Worm (Caenorhabditis elegans) whole organism, mixed stage, embryonic: Measurements from ENCODE around the gene ins-2.
A peak's percentile ranks its signal among the peaks of the same experiment; 100 is the strongest.

Experiments used
- blmp-1 ChIP-seq: fragments of 150-350 bp; optimal IDR thresholded peaks from 2 replicates; lab custom pipeline; 2014; ENCODE audit warnings: missing biosample characterization, missing genetic modification characterization
- ceh-39 ChIP-seq: fragments of 150-350 bp; optimal IDR thresholded peaks from 2 replicates; lab custom pipeline; 2014; ENCODE audit warnings: missing biosample characterization, missing genetic modification characterization
- elt-1 ChIP-seq: sonication (generic microtip); optimal IDR thresholded peaks from 2 replicates; lab custom pipeline; 2017; ENCODE audit warnings: missing genetic modification characterization, mild to moderate bottlenecking, missing compliant biosample characterization, antibody characterized with exemption, moderate library complexity, borderline replicate concordance; ENCODE audit not compliant: insufficient read depth
- lin-13 ChIP-seq: fragments of 150-350 bp; optimal IDR thresholded peaks from 2 replicates; lab custom pipeline; 2014; ENCODE audit warnings: missing biosample characterization, missing genetic modification characterization
- lsy-2 ChIP-seq: fragments of 150-350 bp; optimal IDR thresholded peaks from 2 replicates; lab custom pipeline; 2014; ENCODE audit warnings: missing biosample characterization, missing genetic modification characterization
- mep-1 ChIP-seq: fragments of 150-350 bp; optimal IDR thresholded peaks from 2 replicates; lab custom pipeline; 2017; ENCODE audit warnings: missing biosample characterization, missing genetic modification reagents, missing genetic modification characterization, inconsistent platforms
- nhr-2 ChIP-seq: fragments of 150-350 bp; optimal IDR thresholded peaks from 2 replicates; lab custom pipeline; 2014; ENCODE audit warnings: missing biosample characterization, missing genetic modification characterization
- snpc-4 ChIP-seq: fragments of 150-350 bp; optimal IDR thresholded peaks from 2 replicates; lab custom pipeline; 2014; ENCODE audit warnings: missing biosample characterization, missing genetic modification characterization
- unc-39 ChIP-seq: fragments of 150-350 bp; optimal IDR thresholded peaks from 2 replicates; lab custom pipeline; 2014; ENCODE audit warnings: missing biosample characterization, missing genetic modification characterization
- ztf-11 ChIP-seq: fragments of 150-350 bp; optimal IDR thresholded peaks from 2 replicates; lab custom pipeline; 2014; ENCODE audit warnings: missing biosample characterization, missing genetic modification characterization

- TF ChIP-seq elt-1 (tag; lab: Kevin White, UChicago): no peak
- TF ChIP-seq unc-39 (tag; lab: Kevin White, UChicago): no peak
- TF ChIP-seq ztf-11 (tag; lab: Kevin White, UChicago): no peak
- no peak for TF ChIP-seq nhr-2 (tag; lab: Kevin White, UChicago)
- TF ChIP-seq mep-1 (tag; lab: Kevin White, UChicago): peak; percentile 27
- TF ChIP-seq lsy-2 (tag; lab: Kevin White, UChicago): no peak
- TF ChIP-seq ceh-39 (tag; lab: Kevin White, UChicago): no peak
- no peak for TF ChIP-seq blmp-1 (tag; lab: Kevin White, UChicago)
- no peak for TF ChIP-seq snpc-4 (tag; lab: Kevin White, UChicago)
- no peak for TF ChIP-seq lin-13 (tag; lab: Kevin White, UChicago)
Observed at ce11 chrII:5966637-5967036, 21.7 kb upstream of the ins-2 start.
